Worm (Caenorhabditis elegans) whole organism, early embryonic: Measurements from ENCODE around the gene atx-3.

Experiments used
- ceh-13 ChIP-seq: fragments of 200-800 bp; sonication (Bioruptor generic); optimal IDR thresholded peaks from 2 replicates; lab custom pipeline; 2018; ENCODE audit warnings: mild to moderate bottlenecking, missing genetic modification characterization, missing compliant biosample characterization
- hnd-1 ChIP-seq: sonication (generic microtip); optimal IDR thresholded peaks from 2 replicates; lab custom pipeline; 2016; ENCODE audit warnings: missing genetic modification characterization, missing compliant biosample characterization

ce11 chrV:15568381-15568780 lies 8.9 kb downstream of the atx-3 start:
- TF ChIP-seq hnd-1 (tag; lab: Kevin White, UChicago) (no peak), ceh-13 (GFP tag; lab: Kevin White, UChicago) (no peak)
